Worm (Caenorhabditis elegans) whole organism, L3 larva: ENCODE data around the gene R13D11.10.
"Not testable (repeated sequence)": the region's sequence is repeated elsewhere in the genome, so short reads cannot be mapped to it uniquely, and the experiment has no call there.

Experiments used
- R02D3.7 ChIP-seq: fragments of 150-350 bp; optimal IDR thresholded peaks from 2 replicates; lab custom pipeline; 2014; ENCODE audit warnings: missing biosample characterization, missing genetic modification characterization
- ZK546.5 ChIP-seq: sonication (generic microtip); optimal IDR thresholded peaks from 2 replicates; lab custom pipeline; 2017; ENCODE audit warnings: missing biosample characterization, missing genetic modification characterization
- aly-2 ChIP-seq: fragments of 150-350 bp; optimal IDR thresholded peaks from 2 replicates; lab custom pipeline; 2014; ENCODE audit warnings: missing biosample characterization, missing genetic modification characterization
- ama-1 ChIP-seq: fragments of 150-350 bp; optimal IDR thresholded peaks from 2 replicates; lab custom pipeline; 2018
- ceh-16 ChIP-seq: sonication (generic microtip); optimal IDR thresholded peaks from 2 replicates; lab custom pipeline; 2017; ENCODE audit warnings: missing biosample characterization, missing genetic modification characterization
- ceh-28 ChIP-seq: fragments of 150-350 bp; optimal IDR thresholded peaks from 2 replicates; lab custom pipeline; 2014; ENCODE audit warnings: missing biosample characterization, missing genetic modification reagents, missing genetic modification characterization
- ceh-82 ChIP-seq: fragments of 150-350 bp; optimal IDR thresholded peaks from 2 replicates; lab custom pipeline; 2014; ENCODE audit warnings: missing biosample characterization, missing genetic modification characterization
- ceh-9 ChIP-seq: sonication (generic microtip); optimal IDR thresholded peaks from 2 replicates; lab custom pipeline; 2018; ENCODE audit warnings: missing biosample characterization, missing genetic modification characterization
- daf-12 ChIP-seq: fragments of 150-350 bp; optimal IDR thresholded peaks from 2 replicates; lab custom pipeline; 2014; ENCODE audit warnings: missing biosample characterization, missing genetic modification reagents, missing genetic modification characterization
- egl-5 ChIP-seq: fragments of 150-350 bp; optimal IDR thresholded peaks from 2 replicates; lab custom pipeline; 2017; ENCODE audit warnings: missing biosample characterization, missing genetic modification reagents, missing genetic modification characterization, inconsistent platforms
- fkh-10 ChIP-seq: sonication (generic microtip); optimal IDR thresholded peaks from 2 replicates; lab custom pipeline; 2017; ENCODE audit warnings: missing biosample characterization, missing genetic modification reagents, missing genetic modification characterization
- fkh-2 ChIP-seq: fragments of 150-350 bp; optimal IDR thresholded peaks from 2 replicates; lab custom pipeline; 2014; ENCODE audit warnings: missing biosample characterization, missing genetic modification reagents, missing genetic modification characterization
- hmg-11 ChIP-seq: sonication (generic microtip); optimal IDR thresholded peaks from 2 replicates; lab custom pipeline; 2016; ENCODE audit warnings: missing genetic modification characterization, missing compliant biosample characterization
- jun-1 ChIP-seq: fragments of 150-350 bp; optimal IDR thresholded peaks from 2 replicates; lab custom pipeline; 2014; ENCODE audit warnings: missing biosample characterization, missing genetic modification reagents, missing genetic modification characterization
- lin-15B ChIP-seq: fragments of 150-350 bp; optimal IDR thresholded peaks from 2 replicates; lab custom pipeline; 2014; ENCODE audit warnings: missing biosample characterization, missing genetic modification characterization
- lin-39 ChIP-seq: fragments of 150-350 bp; optimal IDR thresholded peaks from 2 replicates; lab custom pipeline; 2018; ENCODE audit warnings: missing biosample characterization, missing genetic modification reagents, missing genetic modification characterization
- mdl-1 ChIP-seq: fragments of 150-350 bp; optimal IDR thresholded peaks from 2 replicates; lab custom pipeline; 2014; ENCODE audit warnings: missing biosample characterization, missing genetic modification characterization
- nfya-1 ChIP-seq: sonication (generic microtip); optimal IDR thresholded peaks from 2 replicates; lab custom pipeline; 2017; ENCODE audit warnings: missing genetic modification characterization, mild to moderate bottlenecking, missing compliant biosample characterization, antibody characterized with exemption, moderate library complexity; ENCODE audit not compliant: insufficient read depth
- nhr-11 ChIP-seq: fragments of 150-350 bp; optimal IDR thresholded peaks from 2 replicates; lab custom pipeline; 2014; ENCODE audit warnings: missing biosample characterization, missing genetic modification characterization
- nhr-23 ChIP-seq: fragments of 150-350 bp; optimal IDR thresholded peaks from 2 replicates; lab custom pipeline; 2014; ENCODE audit warnings: missing biosample characterization, missing genetic modification reagents, missing genetic modification characterization
- nhr-237 ChIP-seq: fragments of 150-350 bp; optimal IDR thresholded peaks from 2 replicates; lab custom pipeline; 2014; ENCODE audit warnings: missing biosample characterization, missing genetic modification characterization
- nhr-28 ChIP-seq: fragments of 150-350 bp; optimal IDR thresholded peaks from 2 replicates; lab custom pipeline; 2014; ENCODE audit warnings: missing biosample characterization, missing genetic modification characterization
- nhr-43 ChIP-seq: sonication (generic microtip); optimal IDR thresholded peaks from 2 replicates; lab custom pipeline; 2016; ENCODE audit warnings: mild to moderate bottlenecking, missing genetic modification characterization, missing compliant biosample characterization; ENCODE audit not compliant: poor library complexity, severe bottlenecking
- nhr-67 ChIP-seq: fragments of 150-350 bp; optimal IDR thresholded peaks from 2 replicates; lab custom pipeline; 2014; ENCODE audit warnings: missing biosample characterization, missing genetic modification characterization
- nhr-76 ChIP-seq: fragments of 150-350 bp; sonication (generic microtip); optimal IDR thresholded peaks from 5 replicates; lab custom pipeline; 2014; ENCODE audit warnings: missing biosample characterization, missing genetic modification characterization
- nhr-77 ChIP-seq: fragments of 150-350 bp; optimal IDR thresholded peaks from 2 replicates; lab custom pipeline; 2014; ENCODE audit warnings: missing biosample characterization, missing genetic modification characterization
- pha-4 ChIP-seq: fragments of 150-350 bp; optimal IDR thresholded peaks from 2 replicates; lab custom pipeline; 2014; ENCODE audit warnings: missing biosample characterization, missing genetic modification reagents, missing genetic modification characterization
- pqm-1 ChIP-seq: fragments of 150-350 bp; optimal IDR thresholded peaks from 2 replicates; lab custom pipeline; 2017; ENCODE audit warnings: missing biosample characterization, missing genetic modification characterization, inconsistent platforms
- sea-2 ChIP-seq: fragments of 150-350 bp; sonication (generic microtip); optimal IDR thresholded peaks from 4 replicates; lab custom pipeline; 2014; ENCODE audit warnings: missing biosample characterization, missing genetic modification reagents, missing genetic modification characterization
- skn-1 ChIP-seq: fragments of 150-350 bp; optimal IDR thresholded peaks from 2 replicates; lab custom pipeline; 2014; ENCODE audit warnings: missing biosample characterization, missing genetic modification characterization
- tbx-2 ChIP-seq: sonication (generic microtip); optimal IDR thresholded peaks from 2 replicates; lab custom pipeline; 2016; ENCODE audit warnings: mild to moderate bottlenecking, missing genetic modification characterization, missing compliant biosample characterization
- unc-62 ChIP-seq: fragments of 150-350 bp; sonication (generic microtip); optimal IDR thresholded peaks from 4 replicates; lab custom pipeline; 2014; ENCODE audit warnings: missing biosample characterization, missing genetic modification reagents, missing genetic modification characterization
- ztf-11 ChIP-seq: fragments of 150-350 bp; optimal IDR thresholded peaks from 2 replicates; lab custom pipeline; 2014; ENCODE audit warnings: missing biosample characterization, missing genetic modification characterization
- ztf-4 ChIP-seq: fragments of 150-350 bp; optimal IDR thresholded peaks from 2 replicates; lab custom pipeline; 2014; ENCODE audit warnings: missing biosample characterization, missing genetic modification characterization

R13D11.10 gene

ce11 chrV:833368-833767, 20.4 kb upstream of the R13D11.10 start, which contains the start of gene F41H8.1:
Gene F41H8.1, plus strand, starts transcription at chrV:833668.
- no peak for TF ChIP-seq ceh-82 (tag; lab: Kevin White, UChicago)
- TF ChIP-seq fkh-10: no peak
- TF ChIP-seq mdl-1 (tag; lab: Kevin White, UChicago): no peak
- no peak for TF ChIP-seq fkh-2 (tag; lab: Kevin White, UChicago)
- TF ChIP-seq jun-1: no peak
- TF ChIP-seq aly-2 (tag; lab: Kevin White, UChicago): no peak
- no peak for TF ChIP-seq nhr-11 (tag; lab: Kevin White, UChicago)
- TF ChIP-seq nhr-76 (tag; lab: Kevin White, UChicago): no peak
- TF ChIP-seq lin-39 (tag; lab: Kevin White, UChicago): no peak
- TF ChIP-seq ztf-4 (tag; lab: Kevin White, UChicago): no peak
- no peak for TF ChIP-seq daf-12
- no peak for TF ChIP-seq hmg-11 (tag; lab: Kevin White, UChicago)
- TF ChIP-seq tbx-2: no peak
- TF ChIP-seq, all 47 proteins: peak for 0

- TF ChIP-seq nhr-11 (tag; lab: Kevin White, UChicago) (no peak), fkh-2 (tag; lab: Kevin White, UChicago) (no peak)
- TF ChIP-seq, all 47 proteins: peak for 0
Observed at ce11 chrV:826097-826496, 13.1 kb upstream of the R13D11.10 start, which contains the start of gene F41H8.2. Gene F41H8.2, plus strand, starts transcription at chrV:826397.

ce11 chrV:822922-823321, 9.9 kb upstream of the R13D11.10 start, which contains the start of gene srx-31:
Gene srx-31, minus strand, starts transcription at chrV:823022.
- TF ChIP-seq fkh-10; unc-62 (GFP tag; lab: Kevin White, UChicago); ceh-28 (tag; lab: Kevin White, UChicago): not testable (repeated sequence)

ce11 chrV:820629-821028, 7.6 kb upstream of the R13D11.10 start, which contains the start of gene srx-32:
Gene srx-32, minus strand, starts transcription at chrV:820729.
- not testable (repeated sequence) for TF ChIP-seq ceh-28, ztf-11, egl-5 (tag; lab: Kevin White, UChicago)

- TF ChIP-seq ztf-11 (tag; lab: Kevin White, UChicago): no peak
- TF ChIP-seq nhr-11 (tag; lab: Kevin White, UChicago): no peak
- TF ChIP-seq unc-62 (GFP tag; lab: Kevin White, UChicago): no peak
- no peak for TF ChIP-seq nhr-77 (tag; lab: Kevin White, UChicago)
- TF ChIP-seq fkh-2 (tag; lab: Kevin White, UChicago): no peak
- TF ChIP-seq, all 47 proteins: peak for 0
Observed at ce11 chrV:817182-817581, 4.2 kb upstream of the R13D11.10 start, which contains the start of gene R13D11.1. Gene R13D11.1, plus strand, starts transcription at chrV:817482.

ce11 chrV:814716-815115, 1.7 kb upstream of the R13D11.10 start, which contains the start of gene R13D11.3:
Gene R13D11.3, plus strand, starts transcription at chrV:815016.
- TF ChIP-seq nhr-67 (tag; lab: Kevin White, UChicago) (no peak), pqm-1 (tag; lab: Kevin White, UChicago) (no peak), ceh-16 (tag; lab: Kevin White, UChicago) (no peak), R02D3.7 (tag; lab: Kevin White, UChicago) (no peak), lin-15B (no peak), skn-1 (no peak), nhr-77 (tag; lab: Kevin White, UChicago) (no peak), lin-39 (tag; lab: Kevin White, UChicago) (no peak), nhr-43 (tag; lab: Kevin White, UChicago) (no peak), pha-4 (tag; lab: Kevin White, UChicago) (no peak), mdl-1 (tag; lab: Kevin White, UChicago) (no peak), aly-2 (tag; lab: Kevin White, UChicago) (no peak), ztf-4 (tag; lab: Kevin White, UChicago) (no peak), hmg-11 (tag; lab: Kevin White, UChicago) (no peak), ceh-28 (tag; lab: Kevin White, UChicago) (no peak)

ce11 chrV:810281-810862, 2.6 kb downstream of the R13D11.10 start, which contains the start of gene R13D11.4:
Gene R13D11.4, plus strand, starts transcription at chrV:810812.
- no peak for TF ChIP-seq nhr-76 (tag; lab: Kevin White, UChicago)
- TF ChIP-seq daf-12: no peak
- no peak for TF ChIP-seq ZK546.5
- no peak for TF ChIP-seq ceh-82 (tag; lab: Kevin White, UChicago)
- TF ChIP-seq sea-2 (GFP tag; lab: Kevin White, UChicago): no peak
- no peak for TF ChIP-seq nhr-28
- peak; percentile 30 for TF ChIP-seq fkh-10
- no peak for TF ChIP-seq nhr-23 (tag; lab: Kevin White, UChicago)
- TF ChIP-seq egl-5 (tag; lab: Kevin White, UChicago): no peak
- no peak for TF ChIP-seq ama-1
- TF ChIP-seq pha-4 (tag; lab: Kevin White, UChicago): no peak
- no peak for TF ChIP-seq nhr-237 (tag; lab: Kevin White, UChicago)
- peak; percentile 39 for TF ChIP-seq nfya-1 (tag; lab: Kevin White, UChicago)
- no peak for TF ChIP-seq ceh-9 (tag; lab: Kevin White, UChicago)
- no peak for TF ChIP-seq ceh-16 (tag; lab: Kevin White, UChicago)
- TF ChIP-seq lin-39 (tag; lab: Kevin White, UChicago): no peak
- TF ChIP-seq R02D3.7 (tag; lab: Kevin White, UChicago): no peak
- peak; percentile 23 for TF ChIP-seq hmg-11 (tag; lab: Kevin White, UChicago)
